Worm (Caenorhabditis elegans) whole organism, early embryonic: ENCODE measurements around the gene Y54G2A.16.
"Not testable (repeated sequence)": the region's sequence is repeated elsewhere in the genome, so short reads cannot be mapped to it uniquely, and the experiment has no call there.

Source experiments
- B0310.2 ChIP-seq: sonication (generic microtip); optimal IDR thresholded peaks from 2 replicates; lab custom pipeline; 2016; ENCODE audit warnings: mild to moderate bottlenecking, missing genetic modification characterization, missing compliant biosample characterization
- F13C5.2 ChIP-seq: sonication (generic microtip); optimal IDR thresholded peaks from 2 replicates; lab custom pipeline; 2017; ENCODE audit warnings: mild to moderate bottlenecking, missing genetic modification characterization, inconsistent platforms, missing compliant biosample characterization
- aly-1 ChIP-seq: sonication (generic microtip); optimal IDR thresholded peaks from 2 replicates; lab custom pipeline; 2016; ENCODE audit warnings: missing genetic modification characterization, missing compliant biosample characterization
- ama-1 ChIP-seq: fragments of 150-350 bp; optimal IDR thresholded peaks from 2 replicates; lab custom pipeline; 2014
- ceh-13 ChIP-seq: fragments of 200-800 bp; sonication (Bioruptor generic); optimal IDR thresholded peaks from 2 replicates; lab custom pipeline; 2018; ENCODE audit warnings: mild to moderate bottlenecking, missing genetic modification characterization, missing compliant biosample characterization
- ceh-36 ChIP-seq: sonication (generic microtip); optimal IDR thresholded peaks from 2 replicates; lab custom pipeline; 2016; ENCODE audit warnings: missing genetic modification characterization, inconsistent platforms, missing compliant biosample characterization
- ets-7 ChIP-seq: sonication (generic microtip); optimal IDR thresholded peaks from 2 replicates; lab custom pipeline; 2016; ENCODE audit warnings: missing genotype, missing genetic modification characterization, missing compliant biosample characterization
- flt-1 ChIP-seq: fragments of 200-800 bp; sonication (Bioruptor generic); IDR thresholded peaks from 2 replicates; pipeline ENCODE4 v1.3.6; 2022; ENCODE audit warnings: missing genetic modification characterization, missing compliant biosample characterization
- hmbx-1 ChIP-seq: sonication (generic microtip); optimal IDR thresholded peaks from 2 replicates; lab custom pipeline; 2016; ENCODE audit warnings: mild to moderate bottlenecking, missing genetic modification characterization, missing compliant biosample characterization
- hmg-4 ChIP-seq: fragments of 200-800 bp; sonication (Bioruptor generic); optimal IDR thresholded peaks from 2 replicates; lab custom pipeline; 2018; ENCODE audit warnings: mild to moderate bottlenecking, missing genetic modification characterization, missing compliant biosample characterization
- hnd-1 ChIP-seq: sonication (generic microtip); optimal IDR thresholded peaks from 2 replicates; lab custom pipeline; 2016; ENCODE audit warnings: missing genetic modification characterization, missing compliant biosample characterization
- pes-1 ChIP-seq: fragments of 200-800 bp; sonication (Bioruptor generic); IDR thresholded peaks from 2 replicates; pipeline ENCODE4 v1.3.6; 2022; ENCODE audit warnings: missing genetic modification reagents, missing genetic modification characterization, missing compliant biosample characterization
- scrt-1 ChIP-seq: fragments of 200-800 bp; sonication (Bioruptor generic); IDR thresholded peaks from 2 replicates; pipeline ENCODE4 v1.3.6; 2022; ENCODE audit warnings: missing genetic modification characterization, missing compliant biosample characterization
- sea-1 ChIP-seq: fragments of 200-800 bp; sonication (Bioruptor generic); conservative IDR thresholded peaks from 2 replicates; pipeline ENCODE4 v1.3.6; 2022; ENCODE audit warnings: missing genetic modification characterization, missing compliant biosample characterization
- tbx-11 ChIP-seq: fragments of 200-800 bp; sonication (Bioruptor generic); IDR thresholded peaks from 2 replicates; pipeline ENCODE4 v1.3.6; 2022; ENCODE audit warnings: missing genetic modification characterization, missing compliant biosample characterization
- tbx-37 ChIP-seq: fragments of 200-800 bp; sonication (Bioruptor generic); conservative IDR thresholded peaks from 2 replicates; pipeline ENCODE4 v1.3.6; 2022; ENCODE audit warnings: missing genetic modification reagents, missing genetic modification characterization, missing compliant biosample characterization
- tra-4 ChIP-seq: sonication (generic microtip); optimal IDR thresholded peaks from 2 replicates; lab custom pipeline; 2017; ENCODE audit warnings: missing genetic modification characterization, missing compliant biosample characterization

Gene Y54G2A.16

DNA sequence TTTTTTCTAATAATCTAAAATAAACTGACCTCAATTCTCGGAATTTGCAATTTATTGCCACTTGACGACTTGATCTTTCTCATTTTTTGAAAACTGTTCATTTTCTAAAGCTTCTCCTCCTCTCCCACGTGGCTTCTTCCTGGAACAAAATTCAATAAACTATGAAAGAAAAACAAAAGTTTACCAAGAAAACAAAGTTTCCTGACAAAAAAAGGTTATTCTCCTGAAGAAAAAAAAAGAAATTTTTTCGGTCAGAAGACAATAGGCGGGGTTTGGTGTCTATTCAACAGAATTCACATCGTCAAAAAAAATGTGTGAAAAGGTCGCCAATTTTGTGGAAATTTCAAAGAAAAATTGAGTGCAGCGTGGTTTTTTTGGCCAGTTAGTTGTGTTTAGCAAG, at the start of gene Y54G2A.16:
Gene Y54G2A.16 (minus strand): TSS at position 101 of the 400 bp plus-strand sequence.
- no peak for TF ChIP-seq flt-1
- no peak for TF ChIP-seq tbx-37
- TF ChIP-seq sea-1 (GFP tag; lab: Robert Waterston, UW): no peak
- no peak for TF ChIP-seq scrt-1 (GFP tag; lab: Robert Waterston, UW)
- TF ChIP-seq hmbx-1: no peak
- TF ChIP-seq hnd-1 (tag; lab: Kevin White, UChicago): no peak
- TF ChIP-seq F13C5.2 (tag; lab: Kevin White, UChicago): no peak
- TF ChIP-seq pes-1 (GFP tag; lab: Robert Waterston, UW): no peak
- TF ChIP-seq tra-4 (tag; lab: Kevin White, UChicago): no peak
- no peak for TF ChIP-seq hmg-4 (GFP tag; lab: Kevin White, UChicago)
- no peak for TF ChIP-seq ets-7 (tag; lab: Kevin White, UChicago)
- no peak for TF ChIP-seq aly-1 (tag; lab: Kevin White, UChicago)

DNA sequence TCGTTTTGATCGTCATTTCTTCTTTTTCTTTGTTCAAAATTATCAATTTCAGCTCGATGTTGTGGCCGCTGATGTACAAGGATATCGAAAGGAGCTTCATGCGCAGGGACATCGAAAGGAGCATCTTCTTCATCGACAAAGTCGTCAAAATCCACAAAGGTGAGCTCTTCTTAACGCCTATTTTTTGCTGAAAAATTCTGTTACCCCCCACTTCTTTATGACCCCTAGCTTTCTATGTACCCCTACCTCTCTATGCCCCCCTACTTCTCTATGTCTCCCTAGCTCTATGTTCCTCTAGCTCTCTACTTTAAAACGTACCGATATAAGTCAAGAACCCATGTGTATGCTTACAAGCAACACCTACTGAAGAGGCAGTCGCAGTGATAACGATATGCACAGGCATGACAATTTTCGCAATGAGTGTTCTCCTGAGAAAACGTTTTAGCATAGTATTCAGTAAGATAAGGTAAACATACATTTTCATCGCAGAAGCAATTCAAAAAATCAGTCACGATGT, 33.1 kb upstream of the Y54G2A.16 start, which contains the start of gene Y54G2A.36:
Gene Y54G2A.36 (plus strand): TSS at position 51 of the 517 bp plus-strand sequence.
- TF ChIP-seq hmg-4 (GFP tag; lab: Kevin White, UChicago) (no peak), aly-1 (tag; lab: Kevin White, UChicago) (no peak), sea-1 (GFP tag; lab: Robert Waterston, UW) (no peak), scrt-1 (GFP tag; lab: Robert Waterston, UW) (no peak), ceh-36 (tag; lab: Kevin White, UChicago) (no peak), tra-4 (tag; lab: Kevin White, UChicago) (no peak), tbx-11 (GFP tag; lab: Robert Waterston, UW) (no peak), hmbx-1 (no peak), ama-1 (lab: Kevin White, UChicago) (no peak), ets-7 (tag; lab: Kevin White, UChicago) (no peak)

ce11 chrIV:2894630-2895029, 30.0 kb upstream of the Y54G2A.16 start, which contains the start of gene Y54G2A.19:
TSS of gene Y54G2A.19 (minus strand) at chrIV:2894730.
- not testable (repeated sequence) for TF ChIP-seq ets-7 (tag; lab: Kevin White, UChicago); tbx-37; hmbx-1

ce11 chrIV:2893486-2893842, 28.8 kb upstream of the Y54G2A.16 start:
- TF ChIP-seq hmbx-1: no peak
- TF ChIP-seq tra-4 (tag; lab: Kevin White, UChicago): no peak
- no peak for TF ChIP-seq tbx-11 (GFP tag; lab: Robert Waterston, UW)
- TF ChIP-seq ama-1 (lab: Kevin White, UChicago): no peak
- no peak for TF ChIP-seq pes-1 (GFP tag; lab: Robert Waterston, UW)
- TF ChIP-seq flt-1: no peak
- no peak for TF ChIP-seq sea-1 (GFP tag; lab: Robert Waterston, UW)
- TF ChIP-seq hnd-1 (tag; lab: Kevin White, UChicago): no peak
- no peak for TF ChIP-seq aly-1 (tag; lab: Kevin White, UChicago)
- no peak for TF ChIP-seq scrt-1 (GFP tag; lab: Robert Waterston, UW)
- TF ChIP-seq ceh-13 (GFP tag; lab: Kevin White, UChicago): no peak
- TF ChIP-seq ceh-36 (tag; lab: Kevin White, UChicago): no peak

DNA sequence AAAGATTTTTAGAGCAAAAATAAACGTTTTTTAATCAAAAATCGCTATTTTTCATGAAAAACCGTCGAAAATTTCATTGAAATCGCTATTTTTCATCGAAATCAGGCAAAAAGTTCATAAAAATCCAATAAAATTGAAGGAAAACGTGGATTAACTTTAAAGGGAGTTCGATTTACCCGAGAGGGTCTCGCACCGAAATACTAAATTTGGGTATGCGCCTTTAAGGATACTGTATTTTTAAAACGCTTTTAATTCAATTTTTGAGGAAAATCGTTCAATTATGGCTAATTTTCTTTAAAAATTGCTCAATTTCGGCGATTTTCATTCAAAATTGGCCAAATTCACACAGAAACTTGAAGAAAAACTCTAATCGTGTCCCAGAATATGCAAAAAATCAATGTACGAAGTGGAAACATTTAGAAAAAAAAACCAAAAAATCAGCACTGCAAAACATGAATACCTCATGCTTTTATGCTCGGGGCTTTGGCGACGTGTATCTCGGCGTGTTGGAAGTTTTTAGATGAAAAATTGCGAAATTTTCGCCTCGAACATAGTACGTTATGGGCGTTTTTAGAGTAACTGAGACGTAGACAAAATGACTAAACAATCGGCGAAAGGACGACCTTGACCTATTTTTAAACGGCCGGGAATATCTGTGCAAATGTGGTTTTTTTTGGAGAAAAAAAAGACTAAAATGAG, 28.3 kb upstream of the Y54G2A.16 start:
- no peak for TF ChIP-seq hmbx-1

DNA sequence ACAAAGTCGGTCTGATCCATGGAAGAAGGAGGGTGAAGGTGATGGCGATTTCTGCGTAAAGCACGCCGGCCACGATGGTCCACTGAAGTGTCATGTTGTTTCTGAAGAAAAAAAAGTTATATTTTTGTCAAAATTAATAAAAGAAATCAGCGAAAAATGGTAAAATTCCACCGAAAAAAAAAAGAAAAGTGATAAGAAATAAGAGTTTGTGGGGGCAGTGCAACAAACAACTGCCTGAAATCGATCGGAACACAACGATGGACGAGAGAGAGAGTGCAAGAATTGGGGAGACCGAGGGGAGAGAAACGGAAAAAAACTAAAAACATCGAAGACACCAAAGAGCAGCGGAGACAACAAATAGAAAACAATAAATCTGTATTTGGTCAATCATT, 27.7 kb upstream of the Y54G2A.16 start, which contains the start of gene Y54G2A.18:
Gene Y54G2A.18 (minus strand): TSS at position 101 of the 392 bp plus-strand sequence.
- no peak for TF ChIP-seq aly-1 (tag; lab: Kevin White, UChicago)
- no peak for TF ChIP-seq pes-1 (GFP tag; lab: Robert Waterston, UW)
- TF ChIP-seq scrt-1 (GFP tag; lab: Robert Waterston, UW): no peak
- no peak for TF ChIP-seq ceh-13 (GFP tag; lab: Kevin White, UChicago)
- TF ChIP-seq B0310.2 (tag; lab: Kevin White, UChicago): no peak
- TF ChIP-seq ama-1 (lab: Kevin White, UChicago): no peak
- no peak for TF ChIP-seq F13C5.2 (tag; lab: Kevin White, UChicago)
- no peak for TF ChIP-seq ceh-36 (tag; lab: Kevin White, UChicago)
- TF ChIP-seq tra-4 (tag; lab: Kevin White, UChicago): no peak
- TF ChIP-seq hmbx-1: no peak
- TF ChIP-seq sea-1 (GFP tag; lab: Robert Waterston, UW): no peak
- TF ChIP-seq ets-7 (tag; lab: Kevin White, UChicago): no peak
- TF ChIP-seq flt-1: no peak
- TF ChIP-seq hnd-1 (tag; lab: Kevin White, UChicago): no peak
- TF ChIP-seq tbx-37: no peak
- no peak for TF ChIP-seq tbx-11 (GFP tag; lab: Robert Waterston, UW)
- TF ChIP-seq hmg-4 (GFP tag; lab: Kevin White, UChicago): no peak

DNA sequence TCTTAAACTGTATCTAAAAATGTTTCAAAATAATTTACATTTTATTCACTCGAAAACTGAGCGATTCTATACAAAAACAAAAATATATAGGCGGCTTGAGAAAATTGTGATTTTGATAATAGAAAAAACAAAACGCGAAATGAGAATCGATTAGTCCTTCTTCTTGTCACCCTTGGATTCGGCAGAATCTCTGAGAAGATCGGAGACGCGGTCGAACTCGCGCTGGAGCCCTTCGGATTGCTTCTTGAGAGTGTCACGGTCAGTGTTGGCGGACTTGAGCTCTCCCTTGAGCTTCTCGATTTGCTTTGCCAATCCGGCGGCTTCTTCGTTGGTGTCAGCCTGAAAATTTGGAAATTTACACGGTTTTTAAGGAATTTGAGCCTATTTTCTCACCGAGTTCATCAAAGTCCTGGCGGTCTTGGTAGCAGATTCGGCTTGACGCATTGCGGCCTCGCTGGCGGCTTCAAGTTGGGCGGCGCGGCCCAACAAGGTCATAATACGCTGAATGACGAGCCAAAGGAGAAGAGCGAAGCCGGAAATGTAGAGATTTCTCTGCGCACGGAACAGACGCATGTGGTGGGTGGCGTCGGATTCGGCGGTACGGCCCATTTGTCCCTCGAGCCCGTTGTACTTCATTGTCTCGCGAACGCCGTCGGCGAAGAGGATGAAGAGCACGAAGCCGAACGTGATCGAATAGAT, 27.0 kb upstream of the Y54G2A.16 start:
- TF ChIP-seq ceh-13 (GFP tag; lab: Kevin White, UChicago) (no peak), ama-1 (lab: Kevin White, UChicago) (no peak), pes-1 (GFP tag; lab: Robert Waterston, UW) (no peak)
